Worm (Caenorhabditis elegans) whole organism, L4/young adult: ENCODE results near the gene nfyb-1.

Experiments
- W03F9.2 ChIP-seq: fragments of 150-350 bp; optimal IDR thresholded peaks from 2 replicates; lab custom pipeline; 2014; ENCODE audit warnings: missing biosample characterization, missing genetic modification characterization
- him-1 ChIP-seq: sonication (generic microtip); optimal IDR thresholded peaks from 2 replicates; lab custom pipeline; 2016; ENCODE audit warnings: missing genotype, missing genetic modification reagents, missing genetic modification characterization, missing compliant biosample characterization

ce11 chrII:509230-509629, 42.1 kb upstream of the nfyb-1 start, which contains the start of gene srh-105:
- TF ChIP-seq him-1 (tag; lab: Kevin White, UChicago): no peak
- no peak for TF ChIP-seq W03F9.2 (tag; lab: Kevin White, UChicago)
